Worm (Caenorhabditis elegans) whole organism, mixed stage, embryonic: ENCODE measurements around the gene pfn-3.

ENCODE experiments used
- nhr-237 ChIP-seq: fragments of 150-350 bp; optimal IDR thresholded peaks from 2 replicates; lab custom pipeline; 2014; ENCODE audit warnings: missing biosample characterization, missing genetic modification characterization
- sptf-1 ChIP-seq: sonication (generic microtip); optimal IDR thresholded peaks from 2 replicates; lab custom pipeline; 2017; ENCODE audit warnings: mild to moderate bottlenecking, missing genetic modification characterization, moderate library complexity, missing compliant biosample characterization
- unc-62 ChIP-seq: fragments of 150-350 bp; optimal IDR thresholded peaks from 2 replicates; lab custom pipeline; 2014; ENCODE audit warnings: missing biosample characterization, missing genetic modification reagents, missing genetic modification characterization

ce11 chrX:1089133-1089532 is 8.7 kb upstream of the pfn-3 start:
- TF ChIP-seq unc-62 (GFP tag; lab: Kevin White, UChicago) (no peak), nhr-237 (no peak), sptf-1 (tag; lab: Kevin White, UChicago) (no peak)
